Worm (Caenorhabditis elegans) whole organism, L4/young adult: ENCODE results near the gene fust-1.

Experiments used
- dao-5 ChIP-seq: sonication (generic microtip); optimal IDR thresholded peaks from 2 replicates; lab custom pipeline; 2016; ENCODE audit warnings: missing genotype, missing genetic modification characterization, moderate library complexity, missing compliant biosample characterization
- him-1 ChIP-seq: sonication (generic microtip); optimal IDR thresholded peaks from 2 replicates; lab custom pipeline; 2016; ENCODE audit warnings: missing genotype, missing genetic modification reagents, missing genetic modification characterization, missing compliant biosample characterization

- TF ChIP-seq dao-5, result peak; percentile 60
- peak; percentile 57 for TF ChIP-seq him-1 (tag; lab: Kevin White, UChicago)
Observed at ce11 chrII:7200051-7200599, 47.7 kb downstream of the fust-1 start, which contains the start of gene pcrg-1.
